Fruit fly (Drosophila melanogaster) whole organism, embryonic: ENCODE results near the gene Cdk5alpha.

Source experiments
- Abd-B ChIP-seq: fragments of 200-800 bp; sonication (Bioruptor generic); optimal IDR thresholded peaks from 2 replicates; lab custom pipeline; 2018; ENCODE audit warnings: missing biosample characterization, mild to moderate bottlenecking, missing genetic modification characterization, moderate library complexity
- Ada2b ChIP-seq: fragments of 200-800 bp; sonication (Bioruptor generic); IDR thresholded peaks from 2 replicates; pipeline ENCODE4 v1.3.6; 2022; ENCODE audit warnings: missing biosample characterization, missing genetic modification characterization
- Bgb ChIP-seq: fragments of 200-800 bp; sonication (Bioruptor generic); IDR thresholded peaks from 2 replicates; pipeline ENCODE4 v1.3.6; 2022; ENCODE audit warnings: missing biosample characterization, missing genetic modification characterization; ENCODE audit not compliant: partially characterized antibody
- CG12219 ChIP-seq: fragments of 200-800 bp; sonication (Bioruptor generic); optimal IDR thresholded peaks from 3 replicates; lab custom pipeline; 2018; ENCODE audit warnings: missing biosample characterization, mild to moderate bottlenecking, missing genetic modification characterization
- CG12236 ChIP-seq: fragments of 200-800 bp; sonication (Bioruptor generic); optimal IDR thresholded peaks from 2 replicates; lab custom pipeline; 2016; ENCODE audit warnings: missing biosample characterization, missing genetic modification characterization
- CG12744 ChIP-seq: fragments of 200-800 bp; sonication (Bioruptor generic); optimal IDR thresholded peaks from 2 replicates; lab custom pipeline; 2016; ENCODE audit warnings: missing biosample characterization, missing genetic modification characterization
- CG13287 ChIP-seq: fragments of 200-800 bp; sonication (Bioruptor generic); IDR thresholded peaks from 2 replicates; pipeline ENCODE4 v1.3.6; 2022; ENCODE audit warnings: missing biosample characterization, missing genetic modification characterization; ENCODE audit not compliant: partially characterized antibody
- CG14710 ChIP-seq: fragments of 200-800 bp; sonication (Bioruptor generic); optimal IDR thresholded peaks from 3 replicates; lab custom pipeline; 2019; ENCODE audit warnings: missing biosample characterization, mild to moderate bottlenecking, missing genetic modification characterization, moderate library complexity
- CG15514 ChIP-seq: fragments of 200-800 bp; sonication (Bioruptor generic); optimal IDR thresholded peaks from 3 replicates; lab custom pipeline; 2017; ENCODE audit warnings: missing biosample characterization, missing genetic modification characterization, mild to moderate bottlenecking, moderate library complexity, missing genetic modification reagents
- CG1602 ChIP-seq: fragments of 200-800 bp; sonication (Bioruptor generic); optimal IDR thresholded peaks from 3 replicates; lab custom pipeline; 2016; ENCODE audit warnings: missing biosample characterization, missing genetic modification characterization
- CG16779 ChIP-seq: fragments of 200-800 bp; sonication (Bioruptor generic); IDR thresholded peaks from 2 replicates; pipeline ENCODE4 v1.3.6; 2022; ENCODE audit warnings: missing biosample characterization, missing genetic modification characterization
- CG16863 ChIP-seq: fragments of 200-800 bp; sonication (Bioruptor generic); optimal IDR thresholded peaks from 3 replicates; lab custom pipeline; 2016; ENCODE audit warnings: missing biosample characterization, missing genetic modification characterization
- CG17385 ChIP-seq: fragments of 200-800 bp; sonication (Bioruptor generic); optimal IDR thresholded peaks from 3 replicates; lab custom pipeline; 2018; ENCODE audit warnings: missing biosample characterization, mild to moderate bottlenecking, missing genetic modification characterization
- CG18476 ChIP-seq: fragments of 200-800 bp; sonication (Bioruptor generic); optimal IDR thresholded peaks from 2 replicates; lab custom pipeline; 2016; ENCODE audit warnings: missing biosample characterization, mild to moderate bottlenecking, missing genetic modification characterization
- CG2116 ChIP-seq: fragments of 200-800 bp; sonication (Bioruptor generic); optimal IDR thresholded peaks from 3 replicates; lab custom pipeline; 2018; ENCODE audit warnings: missing biosample characterization, mild to moderate bottlenecking, missing genetic modification characterization
- CG34376 ChIP-seq: fragments of 200-800 bp; sonication (Bioruptor generic); optimal IDR thresholded peaks from 2 replicates; lab custom pipeline; 2018; ENCODE audit warnings: missing biosample characterization, mild to moderate bottlenecking, missing genetic modification characterization
- CG3995 ChIP-seq: fragments of 200-800 bp; sonication (Bioruptor generic); optimal IDR thresholded peaks from 3 replicates; lab custom pipeline; 2016; ENCODE audit warnings: missing biosample characterization, missing genetic modification characterization
- CG4617 ChIP-seq: fragments of 200-800 bp; sonication (Bioruptor generic); optimal IDR thresholded peaks from 3 replicates; lab custom pipeline; 2016; ENCODE audit warnings: missing biosample characterization, missing genetic modification characterization, borderline replicate concordance
- CG4707 ChIP-seq: fragments of 200-800 bp; sonication (Bioruptor generic); optimal IDR thresholded peaks from 2 replicates; lab custom pipeline; 2018; ENCODE audit warnings: missing biosample characterization, mild to moderate bottlenecking, missing genetic modification characterization, moderate library complexity
- CG7839 ChIP-seq: fragments of 200-800 bp; sonication (Bioruptor generic); optimal IDR thresholded peaks from 3 replicates; lab custom pipeline; 2018; ENCODE audit warnings: missing biosample characterization, mild to moderate bottlenecking, missing genetic modification characterization, moderate library complexity
- CG7963 ChIP-seq: fragments of 200-800 bp; sonication (Bioruptor generic); IDR thresholded peaks from 3 replicates; pipeline ENCODE4 v1.3.6; 2022; ENCODE audit warnings: missing biosample characterization, missing genetic modification characterization; ENCODE audit not compliant: partially characterized antibody
- CG8089 ChIP-seq: fragments of 200-800 bp; sonication (Bioruptor generic); optimal IDR thresholded peaks from 3 replicates; lab custom pipeline; 2016; ENCODE audit warnings: missing biosample characterization, missing genetic modification characterization
- CG8944 ChIP-seq: fragments of 200-800 bp; sonication (Bioruptor generic); optimal IDR thresholded peaks from 3 replicates; lab custom pipeline; 2016; ENCODE audit warnings: missing biosample characterization, missing genetic modification characterization
- CG9609 ChIP-seq: fragments of 200-800 bp; sonication (Bioruptor generic); optimal IDR thresholded peaks from 3 replicates; lab custom pipeline; 2016; ENCODE audit warnings: missing biosample characterization, missing genetic modification characterization
- CG9932 ChIP-seq: fragments of 200-800 bp; sonication (Bioruptor generic); IDR thresholded peaks from 2 replicates; pipeline ENCODE4 v1.3.6; 2022; ENCODE audit warnings: missing biosample characterization, missing genetic modification characterization
- Fer1 ChIP-seq: fragments of 200-800 bp; sonication (Bioruptor generic); optimal IDR thresholded peaks from 2 replicates; lab custom pipeline; 2017; ENCODE audit warnings: missing biosample characterization, mild to moderate bottlenecking, missing genetic modification characterization
- Lhr ChIP-seq: fragments of 200-800 bp; sonication (Bioruptor generic); optimal IDR thresholded peaks from 3 replicates; lab custom pipeline; 2017; ENCODE audit warnings: mild to moderate bottlenecking, missing biosample characterization, missing genetic modification reagents, missing genetic modification characterization
- Meics ChIP-seq: fragments of 200-800 bp; sonication (Bioruptor generic); optimal IDR thresholded peaks from 2 replicates; lab custom pipeline; 2017; ENCODE audit warnings: missing biosample characterization, mild to moderate bottlenecking, missing genetic modification characterization
- NFAT ChIP-seq: fragments of 200-800 bp; sonication (Bioruptor generic); IDR thresholded peaks from 2 replicates; pipeline ENCODE4 v1.3.6; 2022; ENCODE audit warnings: missing biosample characterization, missing genetic modification characterization
- NK7.1 ChIP-seq: fragments of 200-800 bp; sonication (Bioruptor generic); optimal IDR thresholded peaks from 3 replicates; lab custom pipeline; 2016; ENCODE audit warnings: missing biosample characterization, missing genetic modification characterization
- Six4 ChIP-seq: fragments of 200-800 bp; sonication (Bioruptor generic); optimal IDR thresholded peaks from 2 replicates; lab custom pipeline; 2016; ENCODE audit warnings: missing biosample characterization, missing genetic modification characterization
- Xrp1 ChIP-seq: fragments of 200-800 bp; sonication (Bioruptor generic); IDR thresholded peaks from 2 replicates; pipeline ENCODE4 v1.3.6; 2022; ENCODE audit warnings: missing biosample characterization, missing genetic modification characterization
- ab ChIP-seq: fragments of 200-800 bp; sonication (Bioruptor generic); optimal IDR thresholded peaks from 2 replicates; lab custom pipeline; 2016; ENCODE audit warnings: missing biosample characterization, missing genetic modification characterization
- ac ChIP-seq: fragments of 200-800 bp; sonication (Bioruptor generic); optimal IDR thresholded peaks from 3 replicates; lab custom pipeline; 2017; ENCODE audit warnings: missing biosample characterization, mild to moderate bottlenecking, missing genetic modification characterization
- bowl ChIP-seq: fragments of 200-800 bp; sonication (Bioruptor generic); IDR thresholded peaks from 2 replicates; pipeline ENCODE4 v1.3.6; 2022; ENCODE audit warnings: missing biosample characterization, missing genetic modification characterization
- exex ChIP-seq: fragments of 200-800 bp; sonication (Bioruptor generic); optimal IDR thresholded peaks from 4 replicates; lab custom pipeline; 2018; ENCODE audit warnings: missing biosample characterization, mild to moderate bottlenecking, missing genetic modification characterization, moderate library complexity
- fd3F ChIP-seq: fragments of 200-800 bp; sonication (Bioruptor generic); optimal IDR thresholded peaks from 2 replicates; lab custom pipeline; 2018; ENCODE audit warnings: missing biosample characterization, mild to moderate bottlenecking, missing genetic modification characterization, moderate library complexity
- her ChIP-seq: fragments of 200-800 bp; sonication (Bioruptor generic); optimal IDR thresholded peaks from 2 replicates; lab custom pipeline; 2016; ENCODE audit warnings: missing biosample characterization, missing genetic modification characterization
- inv ChIP-seq: fragments of 200-800 bp; sonication (Bioruptor generic); IDR thresholded peaks from 2 replicates; pipeline ENCODE4 v1.3.6; 2022; ENCODE audit warnings: missing biosample characterization, missing genetic modification characterization; ENCODE audit not compliant: partially characterized antibody
- lilli ChIP-seq: fragments of 200-800 bp; sonication (Bioruptor generic); optimal IDR thresholded peaks from 3 replicates; lab custom pipeline; 2016; ENCODE audit warnings: missing biosample characterization, missing genetic modification characterization
- lov ChIP-seq, 2 experiments: fragments of 200-800 bp in 1 of 2; fragments of >200 bp in 1 of 2; sonication (Bioruptor generic) in 1 of 2; IDR thresholded peaks in 1 of 2; optimal IDR thresholded peaks in 1 of 2; 2 replicates in 1 of 2; 3 replicates in 1 of 2; pipeline versions ENCODE4 v1.3.6 to Lab custom; 2017 to 2022; ENCODE audit warnings: missing biosample characterization in 1 of 2, missing genetic modification characterization in 1 of 2
- nerfin-1 ChIP-seq: fragments of 200-800 bp; sonication (Bioruptor generic); optimal IDR thresholded peaks from 3 replicates; lab custom pipeline; 2019; ENCODE audit warnings: missing biosample characterization, mild to moderate bottlenecking, missing genetic modification characterization, moderate library complexity
- pfk ChIP-seq: fragments of 200-800 bp; sonication (Bioruptor generic); optimal IDR thresholded peaks from 2 replicates; lab custom pipeline; 2018; ENCODE audit warnings: missing biosample characterization, mild to moderate bottlenecking, missing genetic modification characterization, moderate library complexity
- sim ChIP-seq: fragments of 200-800 bp; sonication (Bioruptor generic); IDR thresholded peaks from 2 replicates; pipeline ENCODE4 v1.3.6; 2022; ENCODE audit warnings: missing biosample characterization, missing genetic modification characterization
- slou ChIP-seq: fragments of 200-800 bp; sonication (Bioruptor generic); optimal IDR thresholded peaks from 3 replicates; lab custom pipeline; 2016; ENCODE audit warnings: missing biosample characterization, missing genetic modification characterization
- tio ChIP-seq: fragments of 200-800 bp; sonication (Bioruptor generic); optimal IDR thresholded peaks from 2 replicates; lab custom pipeline; 2017; ENCODE audit warnings: missing biosample characterization, missing genetic modification characterization, inconsistent platforms
- tna ChIP-seq: fragments of 200-800 bp; sonication (Bioruptor generic); IDR thresholded peaks from 2 replicates; pipeline ENCODE4 v1.3.6; 2022; ENCODE audit warnings: missing biosample characterization, missing genetic modification characterization; ENCODE audit not compliant: partially characterized antibody
- vnd ChIP-seq: fragments of 200-800 bp; sonication (Bioruptor generic); IDR thresholded peaks from 3 replicates; pipeline ENCODE4 v1.3.6; 2022; ENCODE audit warnings: missing biosample characterization, missing genetic modification characterization; ENCODE audit not compliant: partially characterized antibody

Cdk5alpha gene

dm6 chr2L:10260750-10261493, 49.8 kb downstream of the Cdk5alpha start, which contains the start of gene Pten (continued):
- peak; percentile 85 for TF ChIP-seq vnd (GFP tag; lab: Robert Waterston, UW)
- TF ChIP-seq CG12744 (GFP tag; lab: Kevin White, UChicago): peak; percentile 16
- peak; percentile 61 for TF ChIP-seq CG4707
- TF ChIP-seq Meics (GFP tag; lab: Kevin White, UChicago): peak; percentile 75
- TF ChIP-seq Bgb (GFP tag; lab: Robert Waterston, UW): peak; percentile 91
- TF ChIP-seq Six4 (GFP tag; lab: Kevin White, UChicago): peak; percentile 42
- TF ChIP-seq CG16779: no peak
- peak; percentile 10 for TF ChIP-seq CG8089 (GFP tag; lab: Kevin White, UChicago)
- TF ChIP-seq lilli (GFP tag; lab: Kevin White, UChicago): peak; percentile 69
- TF ChIP-seq lov (optimal IDR thresholded peaks at IDR 0.05; lab: Kevin White, UChicago): no peak
- no peak for TF ChIP-seq lov (GFP tag; IDR thresholded peaks at IDR 0.05; lab: Robert Waterston, UW)
- peak; percentile 70 for TF ChIP-seq CG4617 (GFP tag; lab: Kevin White, UChicago)
- peak; percentile 27 for TF ChIP-seq CG12219 (GFP tag; lab: Kevin White, UChicago)
- peak; percentile 48 for TF ChIP-seq nerfin-1
- no peak for TF ChIP-seq ab (GFP tag; lab: Kevin White, UChicago)
- no peak for TF ChIP-seq Abd-B (GFP tag; lab: Kevin White, UChicago)
- peak; percentile 73 for TF ChIP-seq Xrp1
- TF ChIP-seq exex (tag; lab: Kevin White, UChicago): no peak
- no peak for TF ChIP-seq her (GFP tag; lab: Kevin White, UChicago)
- TF ChIP-seq CG9609 (GFP tag; lab: Kevin White, UChicago): peak; percentile 16
- TF ChIP-seq CG2116 (GFP tag; lab: Kevin White, UChicago): peak; percentile 77
- peak; percentile 37 for TF ChIP-seq CG8944 (GFP tag; lab: Kevin White, UChicago)
- peak; percentile 68 for TF ChIP-seq CG18476 (GFP tag; lab: Kevin White, UChicago)
- peak; percentile 88 for TF ChIP-seq tna
- TF ChIP-seq tio: no peak
- no peak for TF ChIP-seq CG7839 (tag; lab: Kevin White, UChicago)
- no peak for TF ChIP-seq sim (GFP tag; lab: Robert Waterston, UW)
- TF ChIP-seq pfk (GFP tag; lab: Kevin White, UChicago): peak; percentile 61
- TF ChIP-seq CG16863 (GFP tag; lab: Kevin White, UChicago): peak; percentile 60
- TF ChIP-seq NK7.1 (GFP tag; lab: Kevin White, UChicago): peak; percentile 39
- no peak for TF ChIP-seq ac
- TF ChIP-seq fd3F (GFP tag; lab: Kevin White, UChicago): peak; percentile 42
- no peak for TF ChIP-seq bowl (GFP tag; lab: Robert Waterston, UW)
- peak; percentile 5 for TF ChIP-seq CG3995 (GFP tag; lab: Kevin White, UChicago)
- peak; percentile 44 for TF ChIP-seq CG17385 (GFP tag; lab: Kevin White, UChicago)
- peak; percentile 83 for TF ChIP-seq inv (GFP tag; lab: Robert Waterston, UW)
- peak; percentile 35 for TF ChIP-seq CG34376 (GFP tag; lab: Kevin White, UChicago)
- peak; percentile 90 for TF ChIP-seq CG7963
- no peak for TF ChIP-seq CG9932 (GFP tag; lab: Robert Waterston, UW)
- TF ChIP-seq Ada2b (GFP tag; lab: Robert Waterston, UW): peak; percentile 57
- no peak for TF ChIP-seq CG15514 (GFP tag; lab: Kevin White, UChicago)
- no peak for TF ChIP-seq NFAT
- peak; percentile 63 for TF ChIP-seq slou (GFP tag; lab: Kevin White, UChicago)
- peak; percentile 55 for TF ChIP-seq Fer1 (GFP tag; lab: Kevin White, UChicago)
- TF ChIP-seq CG12236 (GFP tag; lab: Kevin White, UChicago): no peak
- TF ChIP-seq CG1602 (GFP tag; lab: Kevin White, UChicago): peak; percentile 64
- peak; percentile 39 for TF ChIP-seq Lhr (GFP tag; lab: Kevin White, UChicago)
- peak; percentile 84 for TF ChIP-seq CG13287
- peak; percentile 90 for TF ChIP-seq CG14710 (tag; lab: Kevin White, UChicago)
